Fruit fly (Drosophila melanogaster) whole organism, embryonic: ENCODE data around the gene Ctr1B.

Experiments
- ATbp ChIP-seq: fragments of 200-800 bp; sonication (Bioruptor generic); optimal IDR thresholded peaks from 2 replicates; lab custom pipeline; 2017; ENCODE audit warnings: missing biosample characterization, mild to moderate bottlenecking, missing genetic modification characterization, missing genetic modification reagents
- Aef1 ChIP-seq: fragments of 200-800 bp; sonication (Bioruptor generic); IDR thresholded peaks from 3 replicates; pipeline ENCODE4 v1.3.6; 2022; ENCODE audit warnings: missing biosample characterization, missing genetic modification characterization
- CG10274 ChIP-seq: fragments of 200-800 bp; sonication (Bioruptor generic); optimal IDR thresholded peaks from 3 replicates; lab custom pipeline; 2017; ENCODE audit warnings: missing biosample characterization, mild to moderate bottlenecking, missing genetic modification characterization
- CG11723 ChIP-seq: fragments of 200-800 bp; sonication (Bioruptor generic); optimal IDR thresholded peaks from 2 replicates; lab custom pipeline; 2017; ENCODE audit warnings: missing biosample characterization, mild to moderate bottlenecking, missing genetic modification characterization
- CG15269 ChIP-seq: fragments of 200-800 bp; sonication (Bioruptor generic); optimal IDR thresholded peaks from 2 replicates; lab custom pipeline; 2018; ENCODE audit warnings: missing biosample characterization, mild to moderate bottlenecking, missing genetic modification characterization, moderate library complexity
- CG18476 ChIP-seq: fragments of 200-800 bp; sonication (Bioruptor generic); optimal IDR thresholded peaks from 2 replicates; lab custom pipeline; 2016; ENCODE audit warnings: missing biosample characterization, mild to moderate bottlenecking, missing genetic modification characterization
- CG18619 ChIP-seq: fragments of 200-800 bp; sonication (Bioruptor generic); optimal IDR thresholded peaks from 3 replicates; lab custom pipeline; 2017; ENCODE audit warnings: missing biosample characterization, mild to moderate bottlenecking, missing genetic modification characterization
- CG31441 ChIP-seq: fragments of 200-800 bp; sonication (Bioruptor generic); IDR thresholded peaks from 2 replicates; pipeline ENCODE4 v1.3.6; 2022; ENCODE audit warnings: missing biosample characterization, missing genetic modification characterization
- CG33213 ChIP-seq: fragments of 200-800 bp; sonication (Bioruptor generic); optimal IDR thresholded peaks from 3 replicates; lab custom pipeline; 2016; ENCODE audit warnings: missing biosample characterization, missing genetic modification characterization
- CG33557 ChIP-seq: fragments of 200-800 bp; sonication (Bioruptor generic); optimal IDR thresholded peaks from 2 replicates; lab custom pipeline; 2019; ENCODE audit warnings: missing biosample characterization, mild to moderate bottlenecking, missing genetic modification characterization, moderate library complexity
- CG7928 ChIP-seq: fragments of 200-800 bp; sonication (Bioruptor generic); optimal IDR thresholded peaks from 2 replicates; lab custom pipeline; 2017; ENCODE audit warnings: missing biosample characterization, mild to moderate bottlenecking, missing genetic modification characterization
- CG7963 ChIP-seq: fragments of 200-800 bp; sonication (Bioruptor generic); IDR thresholded peaks from 3 replicates; pipeline ENCODE4 v1.3.6; 2022; ENCODE audit warnings: missing biosample characterization, missing genetic modification characterization; ENCODE audit not compliant: partially characterized antibody
- CG8281 ChIP-seq: fragments of 200-800 bp; sonication (Bioruptor generic); optimal IDR thresholded peaks from 2 replicates; lab custom pipeline; 2018; ENCODE audit warnings: missing biosample characterization, mild to moderate bottlenecking, missing genetic modification characterization, moderate library complexity
- CG9437 ChIP-seq: fragments of 200-800 bp; sonication (Bioruptor generic); optimal IDR thresholded peaks from 2 replicates; lab custom pipeline; 2018; ENCODE audit warnings: missing biosample characterization, mild to moderate bottlenecking, missing genetic modification characterization
- CrebB ChIP-seq: fragments of 200-800 bp; sonication (Bioruptor generic); optimal IDR thresholded peaks from 3 replicates; lab custom pipeline; 2018; ENCODE audit warnings: missing biosample characterization, mild to moderate bottlenecking, missing genetic modification characterization
- D19B ChIP-seq: fragments of 200-800 bp; sonication (Bioruptor generic); optimal IDR thresholded peaks from 2 replicates; lab custom pipeline; 2017; ENCODE audit warnings: missing biosample characterization, mild to moderate bottlenecking, missing genetic modification characterization
- Dip3 ChIP-seq: fragments of 200-800 bp; sonication (Bioruptor generic); optimal IDR thresholded peaks from 3 replicates; lab custom pipeline; 2016; ENCODE audit warnings: missing biosample characterization, missing genetic modification characterization
- Ets65A ChIP-seq: fragments of 200-800 bp; sonication (Bioruptor generic); peaks from one replicate; lab custom pipeline; 2016; ENCODE audit warnings: missing biosample characterization, missing genetic modification characterization
- Hmx ChIP-seq: fragments of 200-800 bp; sonication (Bioruptor generic); optimal IDR thresholded peaks from 2 replicates; lab custom pipeline; 2016; ENCODE audit warnings: missing biosample characterization, missing genetic modification characterization
- Kr ChIP-seq: fragments of 200-800 bp; sonication (Bioruptor generic); optimal IDR thresholded peaks from 2 replicates; lab custom pipeline; 2017; ENCODE audit warnings: missing biosample characterization, mild to moderate bottlenecking, missing genetic modification characterization
- Med ChIP-seq: fragments of 200-800 bp; sonication (Bioruptor generic); peaks from one replicate; lab custom pipeline; 2016; ENCODE audit warnings: missing biosample characterization, missing genetic modification characterization, mild to moderate bottlenecking, inconsistent platforms, moderate library complexity
- Meics ChIP-seq: fragments of 200-800 bp; sonication (Bioruptor generic); optimal IDR thresholded peaks from 2 replicates; lab custom pipeline; 2017; ENCODE audit warnings: missing biosample characterization, mild to moderate bottlenecking, missing genetic modification characterization
- Sry-δ ChIP-seq: fragments of 200-800 bp; sonication (Bioruptor generic); optimal IDR thresholded peaks from 2 replicates; lab custom pipeline; 2016; ENCODE audit warnings: missing biosample characterization, missing genetic modification characterization
- Stat92E ChIP-seq, 3 experiments: fragments of >200 bp in 2 of 3; fragments of 200-800 bp in 1 of 3; sonication (Bioruptor generic) in 1 of 3; optimal IDR thresholded peaks; 2 replicates each; lab custom pipeline; 2017 to 2019; ENCODE audit warnings: missing biosample characterization in 3 of 3, missing genetic modification characterization in 3 of 3, mild to moderate bottlenecking in 1 of 3, moderate library complexity in 1 of 3
- ara ChIP-seq: fragments of 200-800 bp; sonication (Bioruptor generic); IDR thresholded peaks from 2 replicates; pipeline ENCODE4 v1.3.6; 2022; ENCODE audit warnings: missing biosample characterization, missing genetic modification characterization
- cad ChIP-seq: fragments of >200 bp; optimal IDR thresholded peaks from 2 replicates; lab custom pipeline; 2017; ENCODE audit warnings: missing biosample characterization, missing genetic modification characterization
- cas ChIP-seq: fragments of 200-800 bp; sonication (Bioruptor generic); IDR thresholded peaks from 2 replicates; pipeline ENCODE4 v1.3.6; 2022; ENCODE audit warnings: missing biosample characterization, missing genetic modification characterization
- croc ChIP-seq: fragments of 200-800 bp; sonication (Bioruptor generic); conservative IDR thresholded peaks from 3 replicates; pipeline ENCODE4 v1.3.6; 2022; ENCODE audit warnings: missing biosample characterization, missing genetic modification characterization
- dimm ChIP-seq: fragments of 200-800 bp; sonication (Bioruptor generic); IDR thresholded peaks from 2 replicates; pipeline ENCODE4 v1.3.6; 2022; ENCODE audit warnings: missing biosample characterization, missing genetic modification characterization
- eyg ChIP-seq: fragments of 200-800 bp; sonication (Bioruptor generic); optimal IDR thresholded peaks from 3 replicates; lab custom pipeline; 2016; ENCODE audit warnings: missing biosample characterization, missing genetic modification characterization
- fd96Cb ChIP-seq: fragments of 200-800 bp; sonication (Bioruptor generic); optimal IDR thresholded peaks from 2 replicates; lab custom pipeline; 2018; ENCODE audit warnings: missing biosample characterization, mild to moderate bottlenecking, missing genetic modification characterization, moderate library complexity
- gfzf ChIP-seq: fragments of 200-800 bp; sonication (Bioruptor generic); optimal IDR thresholded peaks from 2 replicates; lab custom pipeline; 2016; ENCODE audit warnings: missing biosample characterization, mild to moderate bottlenecking, missing genetic modification characterization, moderate library complexity
- her ChIP-seq: fragments of 200-800 bp; sonication (Bioruptor generic); optimal IDR thresholded peaks from 2 replicates; lab custom pipeline; 2016; ENCODE audit warnings: missing biosample characterization, missing genetic modification characterization
- lola ChIP-seq, 3 experiments: fragments of >200 bp in 2 of 3; fragments of 200-800 bp in 1 of 3; sonication (Bioruptor generic) in 1 of 3; optimal IDR thresholded peaks; 2 replicates each; lab custom pipeline; 2017 to 2019; ENCODE audit warnings: missing biosample characterization in 3 of 3, missing genetic modification characterization in 3 of 3, mild to moderate bottlenecking in 1 of 3, moderate library complexity in 1 of 3
- mld ChIP-seq: fragments of 200-800 bp; sonication (Bioruptor generic); IDR thresholded peaks from 3 replicates; pipeline ENCODE4 v1.3.6; 2022; ENCODE audit warnings: missing biosample characterization, missing genetic modification characterization; ENCODE audit not compliant: partially characterized antibody
- nom ChIP-seq: fragments of 200-800 bp; sonication (Bioruptor generic); optimal IDR thresholded peaks from 2 replicates; lab custom pipeline; 2017; ENCODE audit warnings: missing biosample characterization, missing genetic modification characterization, mild to moderate bottlenecking, moderate library complexity, missing genetic modification reagents
- psq ChIP-seq: fragments of 200-800 bp; sonication (Bioruptor generic); optimal IDR thresholded peaks from 2 replicates; lab custom pipeline; 2017; ENCODE audit warnings: missing biosample characterization, missing genetic modification characterization
- schlank ChIP-seq: fragments of 200-800 bp; sonication (Bioruptor generic); optimal IDR thresholded peaks from 2 replicates; lab custom pipeline; 2018; ENCODE audit warnings: missing biosample characterization, mild to moderate bottlenecking, missing genetic modification characterization
- slp2 ChIP-seq: fragments of 200-800 bp; sonication (Bioruptor generic); optimal IDR thresholded peaks from 2 replicates; lab custom pipeline; 2016; ENCODE audit warnings: missing biosample characterization, missing genetic modification characterization
- so ChIP-seq: fragments of 200-800 bp; sonication (Bioruptor generic); IDR thresholded peaks from 3 replicates; pipeline ENCODE4 v1.3.6; 2022; ENCODE audit warnings: missing biosample characterization, missing genetic modification characterization
- sob ChIP-seq: fragments of 200-800 bp; sonication (Bioruptor generic); IDR thresholded peaks from 2 replicates; pipeline ENCODE4 v1.3.6; 2022; ENCODE audit warnings: missing biosample characterization, missing genetic modification characterization
- tll ChIP-seq, 2 experiments: fragments of 200-800 bp in 1 of 2; fragments of >200 bp in 1 of 2; sonication (Bioruptor generic) in 1 of 2; optimal IDR thresholded peaks; 2 replicates each; lab custom pipeline; 2017 to 2019; ENCODE audit warnings: missing biosample characterization in 2 of 2, missing genetic modification characterization in 2 of 2, mild to moderate bottlenecking in 1 of 2, moderate library complexity in 1 of 2
- trem ChIP-seq: fragments of 200-800 bp; optimal IDR thresholded peaks from 3 replicates; lab custom pipeline; 2019; ENCODE audit warnings: missing biosample characterization, mild to moderate bottlenecking, missing genetic modification characterization, moderate library complexity
- vfl ChIP-seq: fragments of 200-800 bp; sonication (Bioruptor generic); optimal IDR thresholded peaks from 2 replicates; lab custom pipeline; 2016; ENCODE audit warnings: missing biosample characterization, missing genetic modification characterization
- zfh2 ChIP-seq: fragments of 200-800 bp; sonication (Bioruptor generic); optimal IDR thresholded peaks from 2 replicates; lab custom pipeline; 2016; ENCODE audit warnings: missing biosample characterization, missing genetic modification characterization

The Ctr1B gene

DNA sequence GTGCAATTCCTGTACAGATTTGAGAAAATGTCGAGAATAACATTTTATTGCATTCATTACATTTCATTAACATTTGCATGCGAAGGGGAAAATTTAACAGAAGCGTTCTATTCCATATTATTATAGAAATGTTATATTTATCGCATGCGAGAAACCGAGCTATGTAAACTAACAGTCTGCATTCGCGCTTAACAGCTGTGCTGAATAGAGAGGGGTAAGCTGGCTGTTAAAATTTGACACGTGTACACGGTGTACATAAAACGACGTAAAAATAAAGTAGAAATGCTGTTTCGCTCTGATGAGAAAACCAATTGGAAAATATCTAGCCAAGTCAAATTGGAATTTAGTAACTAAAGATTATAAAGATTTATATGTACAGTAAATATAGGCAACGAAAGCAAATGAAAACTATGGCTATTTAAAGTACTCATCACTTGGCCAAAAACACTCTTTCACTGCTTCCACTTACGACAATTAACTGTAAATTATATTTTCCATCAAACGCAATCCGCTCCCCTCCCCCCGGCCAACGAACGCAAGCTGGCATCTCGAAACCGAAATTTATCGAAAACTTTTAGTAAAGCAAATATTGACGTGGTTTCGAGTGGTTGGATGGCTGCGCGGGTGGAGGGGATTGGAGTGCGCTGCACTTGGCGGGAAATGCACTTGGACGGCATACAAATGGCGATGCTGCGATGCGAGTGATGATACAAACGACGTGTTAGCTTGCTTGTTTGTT, 11.1 kb upstream of the Ctr1B start (continued):
- TF ChIP-seq nom (GFP tag; lab: Kevin White, UChicago): no peak
- TF ChIP-seq zfh2 (GFP tag; lab: Kevin White, UChicago): no peak
- TF ChIP-seq sob: no peak
- no peak for TF ChIP-seq ara (GFP tag; lab: Robert Waterston, UW)
- TF ChIP-seq CrebB (tag; lab: Kevin White, UChicago): no peak
- no peak for TF ChIP-seq Hmx
- TF ChIP-seq her (GFP tag; lab: Kevin White, UChicago): no peak
- TF ChIP-seq gfzf (GFP tag; lab: Kevin White, UChicago): no peak
- TF ChIP-seq CG10274 (GFP tag; lab: Kevin White, UChicago): no peak
- no peak for TF ChIP-seq CG7963 (GFP tag; lab: Robert Waterston, UW)
- no peak for TF ChIP-seq CG18476
- TF ChIP-seq CG8281 (tag; lab: Kevin White, UChicago): no peak

DNA sequence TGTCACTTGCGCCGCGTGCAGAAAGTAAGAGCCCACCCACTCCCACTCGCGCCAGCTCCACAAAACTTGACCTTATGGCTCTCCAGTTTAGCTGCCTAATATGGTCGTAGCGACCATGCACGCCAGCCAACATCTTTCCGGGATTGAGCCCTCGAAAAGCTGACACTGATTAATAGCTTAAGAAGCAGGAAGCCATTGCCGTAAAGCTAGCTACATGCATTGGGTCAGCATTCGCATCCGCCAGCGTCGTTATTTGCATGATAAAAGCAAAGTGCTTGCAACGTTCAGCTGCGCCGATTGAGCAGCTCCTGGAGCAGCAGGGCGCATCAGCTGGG, 10.5 kb upstream of the Ctr1B start:
- peak; percentile 90 for TF ChIP-seq Ets65A (GFP tag; lab: Kevin White, UChicago)
- TF ChIP-seq mld: no peak
- TF ChIP-seq Sry-δ (GFP tag; lab: Kevin White, UChicago): no peak

DNA sequence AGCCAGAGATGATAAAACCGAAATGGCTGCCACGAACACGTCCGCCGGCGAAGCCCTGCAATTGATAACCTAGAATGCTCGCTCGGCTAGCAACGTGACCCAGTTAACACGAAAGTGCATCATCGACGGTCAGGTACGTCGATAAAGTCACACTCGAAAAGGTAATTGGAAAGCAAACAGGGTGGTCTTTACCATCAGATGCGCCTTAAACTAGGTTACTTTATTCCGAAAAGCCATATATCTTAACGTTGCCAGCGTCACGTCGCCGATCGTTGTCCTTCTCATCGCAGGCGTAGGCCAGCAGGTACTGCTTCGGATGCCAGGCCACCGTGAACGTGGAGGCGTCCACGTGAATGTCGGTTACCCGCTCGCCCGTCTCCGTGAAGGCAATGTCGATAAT, 10.1 kb upstream of the Ctr1B start:
- TF ChIP-seq tll (GFP tag; optimal IDR thresholded peaks at IDR 0.05; lab: Kevin White, UChicago) (peak in 1 of 2 experiments; percentile 94), Med (GFP tag; lab: Kevin White, UChicago) (peak; percentile 36), croc (GFP tag; lab: Robert Waterston, UW) (no peak), cad (GFP tag; lab: Kevin White, UChicago) (peak; percentile 82)

DNA sequence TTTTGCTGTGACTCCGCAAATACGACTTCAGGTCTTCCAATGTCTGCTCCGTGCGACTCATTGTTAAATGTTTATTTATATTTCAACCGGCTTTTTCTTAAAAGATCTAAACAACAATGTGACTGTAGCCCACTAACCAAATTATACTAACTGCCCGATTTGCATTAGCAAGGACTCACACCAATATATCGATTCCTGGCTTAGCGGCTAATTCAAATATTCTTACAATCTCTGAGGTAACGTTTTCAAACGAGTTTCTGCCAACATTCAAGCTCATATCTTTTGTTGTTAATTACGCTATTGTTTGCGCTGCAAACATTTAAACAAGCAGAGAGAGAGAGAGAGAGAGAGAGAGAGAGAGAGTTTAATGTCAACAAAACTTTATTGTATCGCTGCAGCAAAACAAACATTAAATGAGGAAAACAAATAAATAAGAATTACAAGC, 8.9 kb upstream of the Ctr1B start, which contains the start of gene tex:
Gene tex, minus strand, starts transcription at position 131 of the 445 bp plus-strand sequence.
- TF ChIP-seq Meics (GFP tag; lab: Kevin White, UChicago) (no peak), Aef1 (GFP tag; lab: Robert Waterston, UW) (no peak), CG11723 (peak; percentile 25), Dip3 (GFP tag; lab: Kevin White, UChicago) (no peak), schlank (tag; lab: Kevin White, UChicago) (no peak), vfl (no peak), cas (no peak), so (no peak), CG33557 (GFP tag; lab: Kevin White, UChicago) (peak; percentile 73), Stat92E (GFP tag; optimal IDR thresholded peaks at IDR 0.05; lab: Kevin White, UChicago) (peak in 1 of 3 experiments; percentile 5), lola (GFP tag; optimal IDR thresholded peaks at IDR 0.05; lab: Kevin White, UChicago) (peak in 1 of 3 experiments; percentile 49), CG18619 (GFP tag; lab: Kevin White, UChicago) (no peak), fd96Cb (peak; percentile 3), D19B (GFP tag; lab: Kevin White, UChicago) (no peak), trem (tag; lab: Kevin White, UChicago) (peak; percentile 79), psq (GFP tag; lab: Kevin White, UChicago) (no peak), dimm (GFP tag; lab: Robert Waterston, UW) (no peak), slp2 (GFP tag; lab: Kevin White, UChicago) (peak; percentile 4), ATbp (peak; percentile 80), CG7928 (GFP tag; lab: Kevin White, UChicago) (no peak), CG15269 (tag; lab: Kevin White, UChicago) (no peak), Kr (peak; percentile 14), eyg (no peak), CG33213 (GFP tag; lab: Kevin White, UChicago) (peak; percentile 58), CG31441 (GFP tag; lab: Robert Waterston, UW) (peak; percentile 49; the same call in 1 of the 2 replicates), CG9437 (GFP tag; lab: Kevin White, UChicago) (no peak)
